Fruit fly (Drosophila melanogaster) whole organism, embryonic: ENCODE data around the gene Rpt4.

Source experiments
- Aef1 ChIP-seq: fragments of 200-800 bp; sonication (Bioruptor generic); IDR thresholded peaks from 3 replicates; pipeline ENCODE4 v1.3.6; 2022; ENCODE audit warnings: missing biosample characterization, missing genetic modification characterization
- Atf-2 ChIP-seq: fragments of 200-800 bp; sonication (Bioruptor generic); optimal IDR thresholded peaks from 2 replicates; lab custom pipeline; 2016; ENCODE audit warnings: missing biosample characterization, missing genetic modification characterization
- CG10147 ChIP-seq: fragments of 200-800 bp; sonication (Bioruptor generic); optimal IDR thresholded peaks from 2 replicates; lab custom pipeline; 2019; ENCODE audit warnings: missing biosample characterization, mild to moderate bottlenecking, missing genetic modification characterization, moderate library complexity
- CG10267 ChIP-seq: fragments of 200-800 bp; sonication (Bioruptor generic); optimal IDR thresholded peaks from 2 replicates; lab custom pipeline; 2018; ENCODE audit warnings: missing biosample characterization, mild to moderate bottlenecking, missing genetic modification characterization, moderate library complexity
- CG10274 ChIP-seq: fragments of 200-800 bp; sonication (Bioruptor generic); optimal IDR thresholded peaks from 3 replicates; lab custom pipeline; 2017; ENCODE audit warnings: missing biosample characterization, mild to moderate bottlenecking, missing genetic modification characterization
- CG10431 ChIP-seq: fragments of 200-800 bp; sonication (Bioruptor generic); optimal IDR thresholded peaks from 3 replicates; lab custom pipeline; 2018; ENCODE audit warnings: missing biosample characterization, mild to moderate bottlenecking, missing genetic modification characterization
- CG10565 ChIP-seq: fragments of 200-800 bp; sonication (Bioruptor generic); optimal IDR thresholded peaks from 3 replicates; lab custom pipeline; 2016; ENCODE audit warnings: missing biosample characterization, mild to moderate bottlenecking, missing genetic modification characterization
- CG11560 ChIP-seq: fragments of 200-800 bp; sonication (Bioruptor generic); IDR thresholded peaks from 3 replicates; pipeline ENCODE4 v1.3.6; 2022; ENCODE audit warnings: missing biosample characterization, missing genetic modification characterization
- CG11695 ChIP-seq: fragments of 200-800 bp; sonication (Bioruptor generic); IDR thresholded peaks from 3 replicates; pipeline ENCODE4 v1.3.6; 2022; ENCODE audit warnings: missing biosample characterization, missing genetic modification characterization
- CG12155 ChIP-seq: fragments of 200-800 bp; sonication (Bioruptor generic); optimal IDR thresholded peaks from 3 replicates; lab custom pipeline; 2016; ENCODE audit warnings: missing biosample characterization, missing genetic modification characterization
- CG12659 ChIP-seq: fragments of 200-800 bp; sonication (Bioruptor generic); optimal IDR thresholded peaks from 3 replicates; lab custom pipeline; 2017; ENCODE audit warnings: mild to moderate bottlenecking, missing biosample characterization, missing genetic modification reagents, missing genetic modification characterization
- CG13775 ChIP-seq: fragments of 200-800 bp; sonication (Bioruptor generic); optimal IDR thresholded peaks from 3 replicates; lab custom pipeline; 2017; ENCODE audit warnings: missing biosample characterization, mild to moderate bottlenecking, missing genetic modification characterization
- CG15269 ChIP-seq: fragments of 200-800 bp; sonication (Bioruptor generic); optimal IDR thresholded peaks from 2 replicates; lab custom pipeline; 2018; ENCODE audit warnings: missing biosample characterization, mild to moderate bottlenecking, missing genetic modification characterization, moderate library complexity
- CG1792 ChIP-seq: fragments of 200-800 bp; sonication (Bioruptor generic); optimal IDR thresholded peaks from 2 replicates; lab custom pipeline; 2016; ENCODE audit warnings: missing biosample characterization, missing genetic modification characterization
- CG18764 ChIP-seq: fragments of 200-800 bp; sonication (Bioruptor generic); optimal IDR thresholded peaks from 3 replicates; lab custom pipeline; 2016; ENCODE audit warnings: missing biosample characterization, missing genetic modification characterization
- CG31388 ChIP-seq: fragments of 200-800 bp; sonication (Bioruptor generic); optimal IDR thresholded peaks from 2 replicates; lab custom pipeline; 2016; ENCODE audit warnings: missing biosample characterization, missing genetic modification characterization
- CG33557 ChIP-seq: fragments of 200-800 bp; sonication (Bioruptor generic); optimal IDR thresholded peaks from 2 replicates; lab custom pipeline; 2019; ENCODE audit warnings: missing biosample characterization, mild to moderate bottlenecking, missing genetic modification characterization, moderate library complexity
- CG34224 ChIP-seq: fragments of 200-800 bp; sonication (Bioruptor generic); IDR thresholded peaks from 3 replicates; pipeline ENCODE4 v1.3.6; 2022; ENCODE audit warnings: missing biosample characterization, missing genetic modification characterization; ENCODE audit not compliant: partially characterized antibody
- CG3847 ChIP-seq: fragments of 200-800 bp; sonication (Bioruptor generic); IDR thresholded peaks from 2 replicates; pipeline ENCODE4 v1.3.6; 2022; ENCODE audit warnings: missing biosample characterization, missing genetic modification characterization
- CG4360 ChIP-seq: fragments of 200-800 bp; sonication (Bioruptor generic); IDR thresholded peaks from 2 replicates; pipeline ENCODE4 v1.3.6; 2022; ENCODE audit warnings: missing biosample characterization, missing genetic modification characterization
- CG7839 ChIP-seq: fragments of 200-800 bp; sonication (Bioruptor generic); optimal IDR thresholded peaks from 3 replicates; lab custom pipeline; 2018; ENCODE audit warnings: missing biosample characterization, mild to moderate bottlenecking, missing genetic modification characterization, moderate library complexity
- CG8388 ChIP-seq: fragments of 200-800 bp; sonication (Bioruptor generic); optimal IDR thresholded peaks from 2 replicates; lab custom pipeline; 2019; ENCODE audit warnings: missing biosample characterization, mild to moderate bottlenecking, missing genetic modification characterization, moderate library complexity
- CHES-1-like ChIP-seq: fragments of 200-800 bp; sonication (Bioruptor generic); optimal IDR thresholded peaks from 2 replicates; lab custom pipeline; 2016; ENCODE audit warnings: missing biosample characterization, missing genetic modification characterization
- Chrac-16 ChIP-seq: fragments of 200-800 bp; sonication (Bioruptor generic); optimal IDR thresholded peaks from 3 replicates; lab custom pipeline; 2016; ENCODE audit warnings: missing biosample characterization, missing genetic modification characterization
- Doc3 ChIP-seq: fragments of 200-800 bp; sonication (Bioruptor generic); IDR thresholded peaks from 3 replicates; pipeline ENCODE4 v1.3.6; 2022; ENCODE audit warnings: missing biosample characterization, missing genetic modification characterization; ENCODE audit not compliant: partially characterized antibody
- ERR ChIP-seq: fragments of 200-800 bp; sonication (Bioruptor generic); optimal IDR thresholded peaks from 2 replicates; lab custom pipeline; 2016; ENCODE audit warnings: missing biosample characterization, missing genetic modification characterization
- Elba2 ChIP-seq: fragments of 200-800 bp; sonication (Bioruptor generic); optimal IDR thresholded peaks from 3 replicates; lab custom pipeline; 2016; ENCODE audit warnings: missing biosample characterization, missing genetic modification characterization
- Ets97D ChIP-seq: fragments of 200-800 bp; sonication (Bioruptor generic); optimal IDR thresholded peaks from 3 replicates; lab custom pipeline; 2016; ENCODE audit warnings: missing biosample characterization, missing genetic modification characterization
- HLH54F ChIP-seq: fragments of 200-800 bp; sonication (Bioruptor generic); optimal IDR thresholded peaks from 3 replicates; lab custom pipeline; 2016; ENCODE audit warnings: missing biosample characterization, missing genetic modification characterization
- HmgD ChIP-seq: fragments of 200-800 bp; sonication (Bioruptor generic); optimal IDR thresholded peaks from 3 replicates; lab custom pipeline; 2016; ENCODE audit warnings: missing biosample characterization, missing genetic modification characterization
- Kr ChIP-seq: fragments of 200-800 bp; sonication (Bioruptor generic); optimal IDR thresholded peaks from 2 replicates; lab custom pipeline; 2017; ENCODE audit warnings: missing biosample characterization, mild to moderate bottlenecking, missing genetic modification characterization
- Nf-YC ChIP-seq: fragments of 200-800 bp; optimal IDR thresholded peaks from 3 replicates; lab custom pipeline; 2019; ENCODE audit warnings: missing biosample characterization, mild to moderate bottlenecking, missing genetic modification characterization, moderate library complexity
- Scr ChIP-seq: fragments of 200-800 bp; sonication (Bioruptor generic); IDR thresholded peaks from 2 replicates; pipeline ENCODE4 v1.3.6; 2022; ENCODE audit warnings: missing biosample characterization, missing genetic modification characterization; ENCODE audit not compliant: partially characterized antibody
- ab ChIP-seq: fragments of 200-800 bp; sonication (Bioruptor generic); optimal IDR thresholded peaks from 2 replicates; lab custom pipeline; 2016; ENCODE audit warnings: missing biosample characterization, missing genetic modification characterization
- aop ChIP-seq: fragments of 200-800 bp; sonication (Bioruptor generic); IDR thresholded peaks from 2 replicates; pipeline ENCODE4 v1.3.6; 2022; ENCODE audit warnings: missing biosample characterization, missing genetic modification characterization
- chinmo ChIP-seq: fragments of 200-800 bp; sonication (Bioruptor generic); IDR thresholded peaks from 4 replicates; pipeline ENCODE4 v1.3.6; 2022; ENCODE audit warnings: missing biosample characterization, missing genetic modification characterization; ENCODE audit not compliant: partially characterized antibody
- fd3F ChIP-seq: fragments of 200-800 bp; sonication (Bioruptor generic); optimal IDR thresholded peaks from 2 replicates; lab custom pipeline; 2018; ENCODE audit warnings: missing biosample characterization, mild to moderate bottlenecking, missing genetic modification characterization, moderate library complexity
- insv ChIP-seq, 2 experiments: fragments of 200-800 bp; sonication (Bioruptor generic); optimal IDR thresholded peaks; 3 replicates each; lab custom pipeline; 2016 to 2018; ENCODE audit warnings: missing biosample characterization in 2 of 2, missing genetic modification characterization in 2 of 2
- inv ChIP-seq: fragments of 200-800 bp; sonication (Bioruptor generic); IDR thresholded peaks from 2 replicates; pipeline ENCODE4 v1.3.6; 2022; ENCODE audit warnings: missing biosample characterization, missing genetic modification characterization; ENCODE audit not compliant: partially characterized antibody
- knrl ChIP-seq: fragments of 200-800 bp; sonication (Bioruptor generic); IDR thresholded peaks from 3 replicates; pipeline ENCODE4 v1.3.6; 2022; ENCODE audit warnings: missing biosample characterization, missing genetic modification characterization; ENCODE audit not compliant: partially characterized antibody
- pfk ChIP-seq: fragments of 200-800 bp; sonication (Bioruptor generic); optimal IDR thresholded peaks from 2 replicates; lab custom pipeline; 2018; ENCODE audit warnings: missing biosample characterization, mild to moderate bottlenecking, missing genetic modification characterization, moderate library complexity
- phol ChIP-seq: fragments of 200-800 bp; sonication (Bioruptor generic); optimal IDR thresholded peaks from 3 replicates; lab custom pipeline; 2018; ENCODE audit warnings: missing biosample characterization, mild to moderate bottlenecking, missing genetic modification characterization, moderate library complexity
- prd ChIP-seq, 3 experiments: fragments of >200 bp in 2 of 3; fragments of 200-800 bp in 1 of 3; sonication (Bioruptor generic) in 1 of 3; optimal IDR thresholded peaks in 2 of 3; IDR thresholded peaks in 1 of 3; 2 replicates in 2 of 3; 3 replicates in 1 of 3; pipeline versions ENCODE4 v1.3.6 to Lab custom; 2017 to 2022; ENCODE audit warnings: missing biosample characterization in 1 of 3, missing genetic modification characterization in 1 of 3
- rib ChIP-seq: fragments of 200-800 bp; sonication (Bioruptor generic); IDR thresholded peaks from 2 replicates; pipeline ENCODE4 v1.3.6; 2022; ENCODE audit warnings: missing biosample characterization, missing genetic modification characterization
- sens ChIP-seq: fragments of 200-800 bp; sonication (Bioruptor generic); peaks from one replicate; lab custom pipeline; 2016; ENCODE audit warnings: missing biosample characterization, missing genetic modification characterization
- sens-2 ChIP-seq: fragments of 200-800 bp; sonication (Bioruptor generic); IDR thresholded peaks from 2 replicates; pipeline ENCODE4 v1.3.6; 2022; ENCODE audit warnings: missing biosample characterization, missing genetic modification characterization
- slou ChIP-seq: fragments of 200-800 bp; sonication (Bioruptor generic); optimal IDR thresholded peaks from 3 replicates; lab custom pipeline; 2016; ENCODE audit warnings: missing biosample characterization, missing genetic modification characterization
- sug ChIP-seq: fragments of 200-800 bp; optimal IDR thresholded peaks from 2 replicates; lab custom pipeline; 2019; ENCODE audit warnings: missing biosample characterization, mild to moderate bottlenecking, missing genetic modification characterization, moderate library complexity
- tin ChIP-seq: fragments of 200-800 bp; sonication (Bioruptor generic); optimal IDR thresholded peaks from 3 replicates; lab custom pipeline; 2016; ENCODE audit warnings: missing biosample characterization, missing genetic modification characterization
- zfh2 ChIP-seq: fragments of 200-800 bp; sonication (Bioruptor generic); optimal IDR thresholded peaks from 2 replicates; lab custom pipeline; 2016; ENCODE audit warnings: missing biosample characterization, missing genetic modification characterization

Rpt4 gene

DNA sequence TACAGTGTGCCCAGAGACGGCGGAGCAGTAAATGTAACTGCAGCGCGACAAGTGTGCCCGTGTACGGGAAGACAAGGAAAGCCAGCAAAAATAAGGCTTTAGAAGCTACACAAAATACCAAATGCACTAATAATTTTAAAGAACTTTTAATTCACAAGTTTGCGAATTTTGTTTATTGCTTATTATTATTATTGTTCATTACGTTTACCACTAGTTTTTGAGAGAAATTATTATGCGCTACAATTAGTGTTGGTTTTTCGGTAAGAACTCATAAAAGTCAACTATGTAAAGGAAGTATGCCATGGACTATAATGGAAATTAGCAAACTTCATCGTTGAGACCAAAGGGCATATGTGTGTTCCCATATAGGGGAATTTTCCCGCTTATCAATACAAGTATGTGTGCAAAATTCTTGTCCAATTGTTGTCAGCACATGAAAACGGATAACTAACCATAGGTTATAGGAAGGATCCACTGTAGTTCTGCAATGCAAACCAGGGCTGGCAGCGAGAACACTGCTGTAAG is 23.8 kb downstream of the Rpt4 start, which contains the start of gene schlank (continued):
- no peak for TF ChIP-seq CG34224
- peak; percentile 45 for TF ChIP-seq CG12659 (GFP tag; lab: Kevin White, UChicago)
- TF ChIP-seq slou (GFP tag; lab: Kevin White, UChicago), result peak; percentile 20
- peak; percentile 27 for TF ChIP-seq CG12155 (GFP tag; lab: Kevin White, UChicago)
- peak; percentile 36 for TF ChIP-seq Ets97D (GFP tag; lab: Kevin White, UChicago)
- TF ChIP-seq insv (GFP tag; optimal IDR thresholded peaks at IDR 0.05; lab: Kevin White, UChicago), result peak in 1 of 2 experiments; percentile 12
- peak; percentile 43 for TF ChIP-seq CG18764 (GFP tag; lab: Kevin White, UChicago)
- TF ChIP-seq CG33557 (GFP tag; lab: Kevin White, UChicago), result no peak
- TF ChIP-seq Elba2 (GFP tag; lab: Kevin White, UChicago), result no peak
- peak; percentile 36 for TF ChIP-seq sug
- TF ChIP-seq Chrac-16 (GFP tag; lab: Kevin White, UChicago), result peak; percentile 41
- TF ChIP-seq CG15269, result no peak
- no peak for TF ChIP-seq prd (optimal IDR thresholded peaks at IDR 0.05; lab: Kevin White, UChicago)
- TF ChIP-seq prd (GFP tag; IDR thresholded peaks at IDR 0.05; lab: Robert Waterston, UW), result peak; percentile 81
- no peak for TF ChIP-seq Kr (GFP tag; lab: Kevin White, UChicago)
- no peak for TF ChIP-seq CG10274 (GFP tag; lab: Kevin White, UChicago)
- TF ChIP-seq Nf-YC, result peak; percentile 22
- TF ChIP-seq inv (GFP tag; lab: Robert Waterston, UW), result no peak
- TF ChIP-seq Atf-2, result peak; percentile 49
- no peak for TF ChIP-seq CG10565 (GFP tag; lab: Kevin White, UChicago)
- no peak for TF ChIP-seq CG1792 (GFP tag; lab: Kevin White, UChicago)
- peak; percentile 51; the same call in 1 of the 3 replicates for TF ChIP-seq CG11695
- TF ChIP-seq fd3F (GFP tag; lab: Kevin White, UChicago), result peak; percentile 22
- TF ChIP-seq ab, result no peak
- TF ChIP-seq CG7839 (tag; lab: Kevin White, UChicago), result no peak
- TF ChIP-seq CG10267 (tag; lab: Kevin White, UChicago), result peak; percentile 39
- peak; percentile 52 for TF ChIP-seq CG8388 (GFP tag; lab: Kevin White, UChicago)
- TF ChIP-seq CHES-1-like, result peak; percentile 9
- no peak for TF ChIP-seq Doc3 (GFP tag; lab: Robert Waterston, UW)
- TF ChIP-seq Aef1 (GFP tag; lab: Robert Waterston, UW), result peak; percentile 30; the same call in 1 of the 3 replicates
- TF ChIP-seq aop (GFP tag; lab: Robert Waterston, UW), result 0 out of 2 replicates have a peak, but pooled peaks have one; percentile 20
- TF ChIP-seq CG13775 (GFP tag; lab: Kevin White, UChicago), result peak; percentile 62
- TF ChIP-seq CG3847, result peak; percentile 25; the same call in 1 of the 2 replicates
- peak; percentile 67 for TF ChIP-seq HLH54F (GFP tag; lab: Kevin White, UChicago)
- peak; percentile 46 for TF ChIP-seq ERR (GFP tag; lab: Kevin White, UChicago)
- no peak for TF ChIP-seq pfk (GFP tag; lab: Kevin White, UChicago)
- TF ChIP-seq HmgD (GFP tag; lab: Kevin White, UChicago), result no peak
- TF ChIP-seq CG11560 (tag; lab: Robert Waterston, UW), result no peak
- TF ChIP-seq zfh2 (GFP tag; lab: Kevin White, UChicago), result peak; percentile 51
- TF ChIP-seq phol, result peak; percentile 61
- TF ChIP-seq sens-2, result no peak
- TF ChIP-seq CG10431 (GFP tag; lab: Kevin White, UChicago), result no peak
- TF ChIP-seq rib (GFP tag; lab: Robert Waterston, UW), result no peak
- no peak for TF ChIP-seq Scr (GFP tag; lab: Robert Waterston, UW)
- TF ChIP-seq sens (GFP tag; lab: Kevin White, UChicago), result peak; percentile 80
- TF ChIP-seq knrl (GFP tag; lab: Robert Waterston, UW), result no peak
- TF ChIP-seq CG4360 (GFP tag; lab: Robert Waterston, UW), result no peak
- TF ChIP-seq tin, result peak; percentile 41
- no peak for TF ChIP-seq chinmo
- no peak for TF ChIP-seq CG10147 (GFP tag; lab: Kevin White, UChicago)
- no peak for TF ChIP-seq CG31388 (GFP tag; lab: Kevin White, UChicago)
